Worm (Caenorhabditis elegans) whole organism, young adult: ENCODE measurements around the gene eif-1.

ENCODE experiments used
- B0035.1 ChIP-seq: sonication (generic microtip); optimal IDR thresholded peaks from 2 replicates; lab custom pipeline; 2016; ENCODE audit warnings: missing genetic modification characterization, mild to moderate bottlenecking, missing compliant biosample characterization, missing genotype, missing genetic modification reagents
- bed-2 ChIP-seq: fragments of 200-800 bp; sonication (Bioruptor generic); IDR thresholded peaks from 2 replicates; pipeline ENCODE4 v1.3.6; 2022; ENCODE audit warnings: missing genetic modification reagents, missing genetic modification characterization, missing compliant biosample characterization
- ceh-79 ChIP-seq: sonication (generic microtip); optimal IDR thresholded peaks from 2 replicates; lab custom pipeline; 2017; ENCODE audit warnings: mild to moderate bottlenecking, missing genetic modification characterization, missing compliant biosample characterization
- dpl-1 ChIP-seq: fragments of 150-350 bp; optimal IDR thresholded peaks from 2 replicates; lab custom pipeline; 2014; ENCODE audit warnings: missing biosample characterization, missing genetic modification reagents, missing genetic modification characterization
- egl-18 ChIP-seq: fragments of 200-800 bp; sonication (Bioruptor generic); IDR thresholded peaks from 2 replicates; pipeline ENCODE4 v1.3.6; 2022; ENCODE audit warnings: missing genetic modification reagents, missing genetic modification characterization, missing compliant biosample characterization
- gei-17 ChIP-seq: fragments of 200-800 bp; sonication (Bioruptor generic); optimal IDR thresholded peaks from 2 replicates; lab custom pipeline; 2018; ENCODE audit warnings: mild to moderate bottlenecking, missing genetic modification characterization, missing compliant biosample characterization
- nhr-80 ChIP-seq: sonication (generic microtip); optimal IDR thresholded peaks from 2 replicates; lab custom pipeline; 2016; ENCODE audit warnings: missing genetic modification characterization, missing compliant biosample characterization
- snpc-1.3 ChIP-seq: sonication (generic microtip); optimal IDR thresholded peaks from 2 replicates; lab custom pipeline; 2017; ENCODE audit warnings: missing genetic modification characterization, mild to moderate bottlenecking, missing compliant biosample characterization, antibody characterized with exemption, moderate library complexity, missing genotype, missing genetic modification reagents; ENCODE audit not compliant: insufficient read depth

DNA sequence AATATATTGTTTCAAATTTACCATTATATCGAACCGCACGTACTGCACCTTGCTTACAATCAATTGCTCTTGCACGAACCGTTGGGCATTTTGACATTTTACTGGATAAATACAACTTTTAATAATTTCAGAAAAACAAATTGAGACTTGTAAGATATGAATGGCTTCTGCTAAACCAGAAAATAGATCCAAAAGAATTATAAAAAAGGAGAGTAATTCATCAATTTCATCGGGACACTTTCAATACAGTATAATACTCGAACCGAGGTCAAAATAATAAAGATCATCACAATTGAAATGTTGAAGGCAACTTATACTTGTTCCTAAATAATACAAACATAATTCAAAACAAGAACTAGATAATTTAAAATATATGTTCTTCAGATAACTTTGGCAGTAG lies 38.2 kb upstream of the eif-1 start, which contains the start of gene wdr-83:
- TF ChIP-seq egl-18 (GFP tag; lab: Robert Waterston, UW) (no peak), gei-17 (no peak), ceh-79 (no peak), B0035.1 (tag; lab: Kevin White, UChicago) (no peak), bed-2 (GFP tag; lab: Robert Waterston, UW) (no peak), nhr-80 (tag; lab: Kevin White, UChicago) (no peak), dpl-1 (GFP tag; lab: Kevin White, UChicago) (no peak), snpc-1.3 (tag; lab: Kevin White, UChicago) (no peak)
